Fruit fly (Drosophila melanogaster): ENCODE results near the gene Cpr62Bc.

dm6 chr3L:1810288-1810687 lies 31.6 kb downstream of the Cpr62Bc start, which contains the start of gene GV1:
- peak; percentile 77 for TF ChIP-seq EcR (GFP tag; optimal IDR thresholded peaks at IDR 0.05)
- TF ChIP-seq rn (GFP tag; IDR thresholded peaks at IDR 0.05), result no peak
- peak; percentile 70 for TF ChIP-seq CG14655 (GFP tag; optimal IDR thresholded peaks at IDR 0.05)
- TF ChIP-seq CG8301 (tag; optimal IDR thresholded peaks at IDR 0.05), result peak; percentile 69
- peak; percentile 80 for TF ChIP-seq Ets98B (GFP tag; IDR thresholded peaks at IDR 0.05)
- peak; percentile 82 for TF ChIP-seq CG15710 (tag; optimal IDR thresholded peaks at IDR 0.05)
- TF ChIP-seq Pif1A (GFP tag; optimal IDR thresholded peaks at IDR 0.05), result peak; percentile 78
- peak; percentile 72; the same call in 2 of the 3 replicates for TF ChIP-seq fd96Ca (GFP tag; IDR thresholded peaks at IDR 0.05)
- TF ChIP-seq gl (tag; optimal IDR thresholded peaks at IDR 0.05), result peak; percentile 95
- TF ChIP-seq Pif1B (GFP tag; optimal IDR thresholded peaks at IDR 0.05), result peak; percentile 73
- TF ChIP-seq CG10348 (GFP tag; IDR thresholded peaks at IDR 0.05), result no peak
- TF ChIP-seq CG12605 (GFP tag; IDR thresholded peaks at IDR 0.05), result peak; percentile 96
- TF ChIP-seq CG17806 (tag; optimal IDR thresholded peaks at IDR 0.05), result peak; percentile 72
- peak; percentile 8 for TF ChIP-seq D1 (tag; optimal IDR thresholded peaks at IDR 0.05)

All from whole organism, pupa.